Worm (Caenorhabditis elegans) whole organism, L4 larva: ENCODE data around the gene Y65A5A.1.

Experiments
- D1046.2 ChIP-seq: fragments of 200-800 bp; sonication (Bioruptor generic); IDR thresholded peaks from 2 replicates; pipeline ENCODE4 v1.3.6; 2022; ENCODE audit warnings: missing genetic modification characterization, missing compliant biosample characterization
- F10B5.3 ChIP-seq: sonication (generic microtip); optimal IDR thresholded peaks from 2 replicates; lab custom pipeline; 2016; ENCODE audit warnings: mild to moderate bottlenecking, missing genetic modification characterization, missing compliant biosample characterization
- F26F4.8 ChIP-seq: fragments of 200-800 bp; sonication (Bioruptor generic); conservative IDR thresholded peaks from 2 replicates; pipeline ENCODE4 v1.3.6; 2022; ENCODE audit warnings: missing genetic modification characterization, missing compliant biosample characterization
- F44E2.7 ChIP-seq: fragments of 200-800 bp; sonication (Bioruptor generic); IDR thresholded peaks from 2 replicates; pipeline ENCODE4 v2.1.2; 2022; ENCODE audit warnings: missing genetic modification characterization, missing compliant biosample characterization
- T26A8.4 ChIP-seq: fragments of 200-800 bp; sonication (Bioruptor generic); IDR thresholded peaks from 2 replicates; pipeline ENCODE4 v1.3.6; 2022; ENCODE audit warnings: missing genetic modification characterization, missing compliant biosample characterization
- Y48G9A.11 ChIP-seq: fragments of 200-800 bp; sonication (Bioruptor generic); IDR thresholded peaks from 2 replicates; pipeline ENCODE4 v1.3.6; 2022; ENCODE audit warnings: missing genetic modification reagents, missing genetic modification characterization, missing compliant biosample characterization
- ZK337.2 ChIP-seq: fragments of 200-800 bp; sonication (Bioruptor generic); IDR thresholded peaks from 2 replicates; pipeline ENCODE4 v1.3.6; 2022; ENCODE audit warnings: missing genetic modification reagents, missing genetic modification characterization, missing compliant biosample characterization
- ama-1 ChIP-seq: fragments of 150-350 bp; optimal IDR thresholded peaks from 2 replicates; lab custom pipeline; 2014; ENCODE audit warnings: inconsistent platforms, mixed read lengths
- arid-1 ChIP-seq: fragments of 200-800 bp; sonication (Bioruptor generic); conservative IDR thresholded peaks from 2 replicates; pipeline ENCODE4 v1.3.6; 2022; ENCODE audit warnings: missing genetic modification reagents, missing genetic modification characterization, missing compliant biosample characterization
- ceh-44 ChIP-seq: fragments of 200-800 bp; sonication (Bioruptor generic); IDR thresholded peaks from 2 replicates; pipeline ENCODE4 v1.3.6; 2022; ENCODE audit warnings: missing genetic modification reagents, missing genetic modification characterization, missing compliant biosample characterization
- ceh-82 ChIP-seq: sonication (generic microtip); optimal IDR thresholded peaks from 2 replicates; lab custom pipeline; 2017; ENCODE audit warnings: missing biosample characterization, missing genetic modification characterization
- ctbp-1 ChIP-seq: fragments of 200-800 bp; sonication (Bioruptor generic); IDR thresholded peaks from 2 replicates; pipeline ENCODE4 v1.3.6; 2022; ENCODE audit warnings: missing genetic modification reagents, missing genetic modification characterization, missing compliant biosample characterization
- daf-12 ChIP-seq: fragments of 150-350 bp; optimal IDR thresholded peaks from 2 replicates; lab custom pipeline; 2014; ENCODE audit warnings: missing biosample characterization, missing genetic modification reagents, missing genetic modification characterization
- daf-16 ChIP-seq, 3 experiments: sonication (generic microtip); optimal IDR thresholded peaks; 2 replicates each; lab custom pipeline; 2016 to 2017; ENCODE audit warnings: missing genetic modification characterization in 3 of 3, missing genetic modification reagents in 3 of 3, mild to moderate bottlenecking in 2 of 3, missing compliant biosample characterization in 2 of 3, missing biosample characterization in 1 of 3, moderate library complexity in 1 of 3
- dmd-9 ChIP-seq: fragments of 200-800 bp; sonication (Bioruptor generic); IDR thresholded peaks from 2 replicates; pipeline ENCODE4 v1.3.6; 2022; ENCODE audit warnings: missing genetic modification reagents, missing genetic modification characterization, missing compliant biosample characterization
- duxl-1 ChIP-seq: sonication (generic microtip); optimal IDR thresholded peaks from 2 replicates; lab custom pipeline; 2016; ENCODE audit warnings: mild to moderate bottlenecking, missing genetic modification characterization, moderate library complexity, missing compliant biosample characterization; ENCODE audit not compliant: poor library complexity
- egl-43 ChIP-seq: fragments of 200-800 bp; sonication (Bioruptor generic); IDR thresholded peaks from 2 replicates; pipeline ENCODE4 v1.3.6; 2022; ENCODE audit warnings: missing genetic modification reagents, missing genetic modification characterization, missing compliant biosample characterization
- hif-1 ChIP-seq, 2 experiments: sonication (generic microtip); optimal IDR thresholded peaks; 2 replicates each; lab custom pipeline; 2016 to 2017; ENCODE audit warnings: missing compliant biosample characterization in 2 of 2, missing genetic modification characterization in 2 of 2, missing genetic modification reagents in 2 of 2, missing genotype in 2 of 2, mild to moderate bottlenecking in 1 of 2
- hlh-11 ChIP-seq: fragments of 200-800 bp; sonication (Bioruptor generic); optimal IDR thresholded peaks from 2 replicates; lab custom pipeline; 2018; ENCODE audit warnings: mild to moderate bottlenecking, missing genetic modification characterization, missing compliant biosample characterization
- hmg-1.1 ChIP-seq: fragments of 200-800 bp; sonication (Bioruptor generic); IDR thresholded peaks from 2 replicates; pipeline ENCODE4 v1.3.6; 2022; ENCODE audit warnings: missing genetic modification reagents, missing genetic modification characterization, missing compliant biosample characterization
- lim-7 ChIP-seq: fragments of 200-800 bp; sonication (Bioruptor generic); IDR thresholded peaks from 2 replicates; pipeline ENCODE4 v1.3.6; 2022; ENCODE audit warnings: missing genetic modification characterization, missing compliant biosample characterization
- lin-15B ChIP-seq: fragments of 150-350 bp; sonication (generic microtip); optimal IDR thresholded peaks from 3 replicates; lab custom pipeline; 2014; ENCODE audit warnings: missing biosample characterization, missing genetic modification characterization
- lin-29 ChIP-seq: fragments of 200-800 bp; sonication (Bioruptor generic); IDR thresholded peaks from 2 replicates; pipeline ENCODE4 v1.3.6; 2022; ENCODE audit warnings: missing genetic modification reagents, missing genetic modification characterization, missing compliant biosample characterization
- lir-3 ChIP-seq: sonication (generic microtip); optimal IDR thresholded peaks from 2 replicates; lab custom pipeline; 2016; ENCODE audit warnings: mild to moderate bottlenecking, missing genetic modification characterization, missing compliant biosample characterization
- madf-9 ChIP-seq: fragments of 200-800 bp; sonication (Bioruptor generic); conservative IDR thresholded peaks from 2 replicates; pipeline ENCODE4 v1.3.6; 2022; ENCODE audit warnings: missing genetic modification reagents, missing genetic modification characterization, missing compliant biosample characterization
- mdt-29 ChIP-seq: fragments of 200-800 bp; sonication (Bioruptor generic); IDR thresholded peaks from 2 replicates; pipeline ENCODE4 v1.3.6; 2022; ENCODE audit warnings: missing genetic modification reagents, missing genetic modification characterization, missing compliant biosample characterization
- mes-2 ChIP-seq: sonication (generic microtip); optimal IDR thresholded peaks from 2 replicates; lab custom pipeline; 2016; ENCODE audit warnings: missing genotype, mild to moderate bottlenecking, missing genetic modification characterization, missing compliant biosample characterization; ENCODE audit not compliant: poor library complexity, severe bottlenecking
- nhr-10 ChIP-seq: fragments of 150-350 bp; optimal IDR thresholded peaks from 2 replicates; lab custom pipeline; 2014; ENCODE audit warnings: missing biosample characterization, missing genetic modification characterization
- nhr-102 ChIP-seq: sonication (generic microtip); optimal IDR thresholded peaks from 2 replicates; lab custom pipeline; 2016; ENCODE audit warnings: mild to moderate bottlenecking, missing genetic modification characterization, moderate library complexity, missing compliant biosample characterization
- nhr-11 ChIP-seq: fragments of 150-350 bp; optimal IDR thresholded peaks from 2 replicates; lab custom pipeline; 2014; ENCODE audit warnings: missing biosample characterization, missing genetic modification characterization
- nhr-28 ChIP-seq: fragments of 150-350 bp; optimal IDR thresholded peaks from 2 replicates; lab custom pipeline; 2014; ENCODE audit warnings: missing biosample characterization, missing genetic modification characterization
- nhr-76 ChIP-seq: fragments of 150-350 bp; optimal IDR thresholded peaks from 2 replicates; lab custom pipeline; 2014; ENCODE audit warnings: missing biosample characterization, missing genetic modification characterization
- php-3 ChIP-seq: fragments of 200-800 bp; sonication (Bioruptor generic); IDR thresholded peaks from 2 replicates; pipeline ENCODE4 v1.3.6; 2022; ENCODE audit warnings: missing genetic modification reagents, missing genetic modification characterization, missing compliant biosample characterization
- saeg-2 ChIP-seq: fragments of 200-800 bp; sonication (Bioruptor generic); IDR thresholded peaks from 2 replicates; pipeline ENCODE4 v1.3.6; 2022; ENCODE audit warnings: missing genetic modification reagents, missing genetic modification characterization, missing compliant biosample characterization
- sdz-12 ChIP-seq: fragments of 200-800 bp; sonication (Bioruptor generic); optimal IDR thresholded peaks from 2 replicates; lab custom pipeline; 2018; ENCODE audit warnings: mild to moderate bottlenecking, missing genetic modification characterization, missing compliant biosample characterization
- set-16 ChIP-seq: fragments of 200-800 bp; sonication (Bioruptor generic); IDR thresholded peaks from 2 replicates; pipeline ENCODE4 v1.3.6; 2022; ENCODE audit warnings: missing genetic modification reagents, missing genetic modification characterization, missing compliant biosample characterization
- snpc-1.2 ChIP-seq: fragments of 200-800 bp; sonication (Bioruptor generic); IDR thresholded peaks from 2 replicates; pipeline ENCODE4 v1.3.6; 2022; ENCODE audit warnings: missing genetic modification reagents, missing genetic modification characterization, missing compliant biosample characterization
- spr-1 ChIP-seq: sonication (generic microtip); optimal IDR thresholded peaks from 2 replicates; lab custom pipeline; 2016; ENCODE audit warnings: mild to moderate bottlenecking, missing genetic modification characterization, missing compliant biosample characterization
- tra-1 ChIP-seq: fragments of 200-800 bp; sonication (Bioruptor generic); IDR thresholded peaks from 2 replicates; pipeline ENCODE4 v1.3.6; 2022; ENCODE audit warnings: missing genetic modification reagents, missing genetic modification characterization, missing compliant biosample characterization
- unc-62 ChIP-seq, 3 experiments: fragments of 150-350 bp in 1 of 3; sonication (generic microtip); optimal IDR thresholded peaks in 2 of 3; peaks in 1 of 3; 1 replicate in 1 of 3; 2 replicates in 2 of 3; lab custom pipeline; 2014 to 2017; ENCODE audit warnings: missing biosample characterization in 3 of 3, missing genetic modification characterization in 3 of 3, missing genetic modification reagents in 3 of 3, missing genotype in 1 of 3
- vab-7 ChIP-seq: fragments of 200-800 bp; sonication (Bioruptor generic); IDR thresholded peaks from 2 replicates; pipeline ENCODE4 v1.3.6; 2022; ENCODE audit warnings: missing genetic modification reagents, missing genetic modification characterization, missing compliant biosample characterization
- zag-1 ChIP-seq: fragments of 150-350 bp; optimal IDR thresholded peaks from 2 replicates; lab custom pipeline; 2014; ENCODE audit warnings: missing biosample characterization, missing genetic modification characterization
- zfp-3 ChIP-seq: fragments of 200-800 bp; sonication (Bioruptor generic); conservative IDR thresholded peaks from 2 replicates; pipeline ENCODE4 v1.3.6; 2022; ENCODE audit warnings: missing genetic modification reagents, missing genetic modification characterization, missing compliant biosample characterization
- ztf-7 ChIP-seq: fragments of 150-350 bp; optimal IDR thresholded peaks from 2 replicates; lab custom pipeline; 2014; ENCODE audit warnings: missing biosample characterization, missing genetic modification characterization

Gene Y65A5A.1

ce11 chrIV:16400412-16401381, 1.1 kb upstream of the Y65A5A.1 start (continued):
- TF ChIP-seq mes-2 (tag; lab: Kevin White, UChicago) (peak; percentile 63), lir-3 (tag; lab: Kevin White, UChicago) (peak; percentile 47), lin-15B (no peak), ZK337.2 (GFP tag; lab: Robert Waterston, UW) (peak; percentile 55; the same call in 1 of the 2 replicates), nhr-102 (tag; lab: Kevin White, UChicago) (peak; percentile 69), F10B5.3 (tag; lab: Kevin White, UChicago) (no peak), ceh-82 (tag; lab: Kevin White, UChicago) (no peak), hmg-1.1 (peak; percentile 60; the same call in 1 of the 2 replicates), egl-43 (peak; percentile 89), nhr-76 (no peak), mdt-29 (GFP tag; lab: Robert Waterston, UW) (peak; percentile 61), ztf-7 (tag; lab: Kevin White, UChicago) (no peak), unc-62 (GFP tag; optimal IDR thresholded peaks at IDR 0.05 in 1 of 2; lab: Kevin White, UChicago) (peak in 1 of 2 experiments; percentile 69), unc-62 (tag; optimal IDR thresholded peaks at IDR 0.05; lab: Kevin White, UChicago) (no peak), lin-29 (GFP tag; lab: Robert Waterston, UW) (no peak), nhr-28 (tag; lab: Kevin White, UChicago) (peak; percentile 30), zag-1 (no peak), ceh-44 (GFP tag; lab: Robert Waterston, UW) (0 out of 2 replicates have a peak, but pooled peaks have one; percentile 11), Y48G9A.11 (GFP tag; lab: Robert Waterston, UW) (peak; percentile 54; the same call in 1 of the 2 replicates), lim-7 (peak; percentile 92), zfp-3 (0 out of 2 replicates have a peak, but pooled peaks have one; percentile 44), php-3 (GFP tag; lab: Robert Waterston, UW) (0 out of 2 replicates have a peak, but pooled peaks have one; percentile 23), dmd-9 (GFP tag; lab: Robert Waterston, UW) (no peak), D1046.2 (GFP tag; lab: Robert Waterston, UW) (peak; percentile 75; the same call in 1 of the 2 replicates), hif-1 (tag; optimal IDR thresholded peaks at IDR 0.05; lab: Kevin White, UChicago) (peak in 1 of 2 experiments; percentile 26), vab-7 (GFP tag; lab: Robert Waterston, UW) (peak; percentile 87)

ce11 chrIV:16399017-16399416, 609 bp downstream of the Y65A5A.1 start:
- TF ChIP-seq ctbp-1 (GFP tag; lab: Robert Waterston, UW) (peak; percentile 74), madf-9 (GFP tag; lab: Robert Waterston, UW) (peak; percentile 62; the same call in 1 of the 2 replicates), arid-1 (GFP tag; lab: Robert Waterston, UW) (peak; percentile 60; the same call in 1 of the 2 replicates), lin-15B (no peak), nhr-76 (no peak), snpc-1.2 (GFP tag; lab: Robert Waterston, UW) (peak; percentile 97), D1046.2 (GFP tag; lab: Robert Waterston, UW) (no peak), saeg-2 (GFP tag; lab: Robert Waterston, UW) (no peak), T26A8.4 (GFP tag; lab: Robert Waterston, UW) (peak; percentile 74), nhr-10 (no peak), hmg-1.1 (peak; percentile 84), hlh-11 (tag; lab: Kevin White, UChicago) (no peak), daf-12 (tag; lab: Kevin White, UChicago) (no peak), mdt-29 (GFP tag; lab: Robert Waterston, UW) (peak; percentile 29; the same call in 1 of the 2 replicates), php-3 (GFP tag; lab: Robert Waterston, UW) (no peak), ama-1 (lab: Kevin White, UChicago) (no peak), nhr-102 (tag; lab: Kevin White, UChicago) (peak; percentile 47), duxl-1 (peak; percentile 41), set-16 (GFP tag; lab: Robert Waterston, UW) (0 out of 2 replicates have a peak, but pooled peaks have one; percentile 13), hif-1 (tag; optimal IDR thresholded peaks at IDR 0.05; lab: Kevin White, UChicago) (peak in 1 of 2 experiments; percentile 36), F44E2.7 (GFP tag; lab: Robert Waterston, UW) (0 out of 2 replicates have a peak, but pooled peaks have one; percentile 58), nhr-11 (tag; lab: Kevin White, UChicago) (no peak), F26F4.8 (GFP tag; lab: Robert Waterston, UW) (peak; percentile 81; the same call in 1 of the 2 replicates), tra-1 (peak; percentile 65; the same call in 1 of the 2 replicates), daf-16 (GFP tag; optimal IDR thresholded peaks at IDR 0.05; lab: Kevin White, UChicago) (peak; percentile 8 to 90), daf-16 (tag; optimal IDR thresholded peaks at IDR 0.05; lab: Kevin White, UChicago) (peak; percentile 55), spr-1 (tag; lab: Kevin White, UChicago) (peak; percentile 67), sdz-12 (GFP tag; lab: Kevin White, UChicago) (no peak)
